Worm (Caenorhabditis elegans): ENCODE data around the gene C06C3.10.

DNA sequence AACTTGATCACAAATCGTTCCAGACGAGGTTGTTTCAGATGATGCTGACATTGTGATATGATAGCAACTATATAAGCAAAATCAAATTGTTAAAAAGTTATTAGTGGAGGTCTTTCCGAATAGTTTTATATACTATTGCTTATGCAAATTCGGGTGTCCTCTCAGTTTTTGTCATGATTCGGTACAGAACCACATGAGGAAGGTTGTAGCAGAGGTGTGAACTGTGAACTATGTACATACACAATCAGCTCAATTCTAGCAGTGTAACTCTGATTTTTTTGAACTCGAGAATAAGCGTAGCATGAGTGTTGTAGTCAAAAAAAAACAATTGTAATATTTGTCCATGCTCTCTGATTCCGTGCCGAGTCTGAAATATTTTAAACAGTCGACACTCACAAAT is 26.0 kb upstream of the C06C3.10 start, which contains the start of gene Y51B9A.6:
- TF ChIP-seq hlh-30 (tag; optimal IDR thresholded peaks at IDR 0.05; ENCODE audit: insufficient read depth) (no peak), sox-2 (GFP tag; IDR thresholded peaks at IDR 0.05) (no peak), tbx-7 (tag; optimal IDR thresholded peaks at IDR 0.05) (no peak), unc-86 (tag; optimal IDR thresholded peaks at IDR 0.05) (no peak), sox-4 (tag; optimal IDR thresholded peaks at IDR 0.05) (no peak), ama-1 (optimal IDR thresholded peaks at IDR 0.05) (no peak), npax-4 (tag; optimal IDR thresholded peaks at IDR 0.05) (no peak)

Data from whole organism, late embryonic.